Fruit fly (Drosophila melanogaster): Measurements from ENCODE around the gene CG33191.

CG33191 gene

dm6 chr3R:8729542-8729941 lies 50.2 kb downstream of the CG33191 start, which contains the start of gene ranshi:
Gene ranshi (minus strand): TSS chr3R:8729693.
- TF ChIP-seq HLH106 (tag; optimal IDR thresholded peaks at IDR 0.05) (no peak), sage (GFP tag; optimal IDR thresholded peaks at IDR 0.05) (no peak), Sp1 (GFP tag; optimal IDR thresholded peaks at IDR 0.05) (no peak), Rel (GFP tag; optimal IDR thresholded peaks at IDR 0.05) (no peak), Rel (tag; optimal IDR thresholded peaks at IDR 0.05) (no peak), Dif (GFP tag; optimal IDR thresholded peaks at IDR 0.05; ENCODE audit: partially characterized antibody) (no peak), ey (GFP tag; optimal IDR thresholded peaks at IDR 0.05) (no peak), CG9705 (GFP tag; optimal IDR thresholded peaks at IDR 0.05) (no peak), foxo (GFP tag; optimal IDR thresholded peaks at IDR 0.05) (no peak), h (GFP tag; optimal IDR thresholded peaks at IDR 0.05) (no peak), GATAd (GFP tag; optimal IDR thresholded peaks at IDR 0.05) (no peak), woc (GFP tag; optimal IDR thresholded peaks at IDR 0.05) (no peak), Abd-B (GFP tag; optimal IDR thresholded peaks at IDR 0.05) (no peak), N (GFP tag; optimal IDR thresholded peaks at IDR 0.05) (no peak), fru (GFP tag; optimal IDR thresholded peaks at IDR 0.05) (no peak), br (GFP tag; optimal IDR thresholded peaks at IDR 0.05) (no peak), psq (GFP tag; optimal IDR thresholded peaks at IDR 0.05) (no peak)

Data from whole organism, wandering third instar larva.